Fruit fly (Drosophila melanogaster) whole organism, wandering third instar larva: Measurements from ENCODE around the gene CG1575.

Source experiments
- lola ChIP-seq: fragments of >200 bp; optimal IDR thresholded peaks from 2 replicates; lab custom pipeline; 2017; ENCODE audit warnings: missing biosample characterization, missing genetic modification characterization

CG1575 gene

DNA sequence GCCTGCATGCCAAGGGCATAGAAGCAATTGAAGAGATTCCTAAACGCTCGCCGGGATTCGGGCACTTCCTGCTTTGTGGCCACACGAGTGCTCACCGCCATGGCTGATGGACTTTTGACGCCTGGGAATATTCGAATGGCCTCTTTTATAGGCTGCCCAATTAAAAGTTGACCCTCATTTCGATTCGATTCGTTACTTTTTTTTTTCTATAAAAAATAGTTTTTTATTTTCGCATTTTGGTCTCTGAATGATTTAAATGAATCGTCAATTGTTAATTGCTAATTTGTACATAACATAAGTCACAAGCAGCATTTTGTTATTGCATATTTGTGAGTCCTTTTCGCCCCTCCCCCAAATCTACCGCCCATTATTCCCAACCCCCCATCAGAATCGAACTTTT is 48.8 kb downstream of the CG1575 start, which contains the start of gene Or7a:
TSS of gene Or7a (minus strand) at position 101 of the 400 bp plus-strand sequence.
- no peak for TF ChIP-seq lola (GFP tag; lab: Kevin White, UChicago)
- TF ChIP-seq, all 38 proteins: peak for 0
